Fruit fly (Drosophila melanogaster) whole organism, embryonic: ENCODE results near the gene Ctr1A.

Source experiments
- Asciz ChIP-seq: fragments of 200-800 bp; sonication (Bioruptor generic); optimal IDR thresholded peaks from 2 replicates; lab custom pipeline; 2017; ENCODE audit warnings: missing biosample characterization, mild to moderate bottlenecking, missing genetic modification characterization, missing genetic modification reagents
- BEAF-32 ChIP-seq: fragments of 200-800 bp; sonication (Bioruptor generic); optimal IDR thresholded peaks from 3 replicates; lab custom pipeline; 2017; ENCODE audit warnings: missing biosample characterization, missing genetic modification characterization, mild to moderate bottlenecking, moderate library complexity, missing genetic modification reagents
- Blimp-1 ChIP-seq: fragments of 200-800 bp; sonication (Bioruptor generic); optimal IDR thresholded peaks from 3 replicates; lab custom pipeline; 2018; ENCODE audit warnings: missing biosample characterization, missing genetic modification characterization, mild to moderate bottlenecking, moderate library complexity, missing genetic modification reagents
- CG10209 ChIP-seq: fragments of 200-800 bp; sonication (Bioruptor generic); optimal IDR thresholded peaks from 3 replicates; lab custom pipeline; 2017; ENCODE audit warnings: missing biosample characterization, mild to moderate bottlenecking, missing genetic modification characterization, missing genetic modification reagents
- CG10267 ChIP-seq: fragments of 200-800 bp; sonication (Bioruptor generic); optimal IDR thresholded peaks from 2 replicates; lab custom pipeline; 2018; ENCODE audit warnings: missing biosample characterization, mild to moderate bottlenecking, missing genetic modification characterization, moderate library complexity
- CG10321 ChIP-seq: fragments of 200-800 bp; sonication (Bioruptor generic); IDR thresholded peaks from 2 replicates; pipeline ENCODE4 v1.3.6; 2022; ENCODE audit warnings: missing biosample characterization, missing genetic modification characterization
- CG10431 ChIP-seq: fragments of 200-800 bp; sonication (Bioruptor generic); optimal IDR thresholded peaks from 3 replicates; lab custom pipeline; 2018; ENCODE audit warnings: missing biosample characterization, mild to moderate bottlenecking, missing genetic modification characterization
- CG11085 ChIP-seq: fragments of 200-800 bp; sonication (Bioruptor generic); IDR thresholded peaks from 2 replicates; pipeline ENCODE4 v1.3.6; 2022; ENCODE audit warnings: missing biosample characterization, missing genetic modification characterization
- CG13287 ChIP-seq: fragments of 200-800 bp; sonication (Bioruptor generic); IDR thresholded peaks from 2 replicates; pipeline ENCODE4 v1.3.6; 2022; ENCODE audit warnings: missing biosample characterization, missing genetic modification characterization; ENCODE audit not compliant: partially characterized antibody
- CG14667 ChIP-seq: fragments of 200-800 bp; sonication (Bioruptor generic); IDR thresholded peaks from 2 replicates; pipeline ENCODE4 v1.3.6; 2022; ENCODE audit warnings: missing biosample characterization, missing genetic modification characterization
- CG1647 ChIP-seq: fragments of 200-800 bp; sonication (Bioruptor generic); optimal IDR thresholded peaks from 3 replicates; lab custom pipeline; 2016; ENCODE audit warnings: missing biosample characterization, missing genetic modification characterization
- CG16863 ChIP-seq: fragments of 200-800 bp; sonication (Bioruptor generic); optimal IDR thresholded peaks from 3 replicates; lab custom pipeline; 2016; ENCODE audit warnings: missing biosample characterization, missing genetic modification characterization
- CG18262 ChIP-seq: fragments of 200-800 bp; optimal IDR thresholded peaks from 3 replicates; lab custom pipeline; 2019; ENCODE audit warnings: missing biosample characterization, mild to moderate bottlenecking, missing genetic modification characterization, moderate library complexity
- CG18476 ChIP-seq: fragments of 200-800 bp; sonication (Bioruptor generic); optimal IDR thresholded peaks from 2 replicates; lab custom pipeline; 2016; ENCODE audit warnings: missing biosample characterization, mild to moderate bottlenecking, missing genetic modification characterization
- CG30020 ChIP-seq: fragments of 200-800 bp; optimal IDR thresholded peaks from 2 replicates; lab custom pipeline; 2019; ENCODE audit warnings: missing biosample characterization, mild to moderate bottlenecking, missing genetic modification characterization, moderate library complexity
- CG31224 ChIP-seq: fragments of 200-800 bp; sonication (Bioruptor generic); IDR thresholded peaks from 2 replicates; pipeline ENCODE4 v1.3.6; 2022; ENCODE audit warnings: missing biosample characterization, missing genetic modification characterization
- CG31388 ChIP-seq: fragments of 200-800 bp; sonication (Bioruptor generic); optimal IDR thresholded peaks from 2 replicates; lab custom pipeline; 2016; ENCODE audit warnings: missing biosample characterization, missing genetic modification characterization
- CG3163 ChIP-seq: fragments of 200-800 bp; sonication (Bioruptor generic); optimal IDR thresholded peaks from 3 replicates; lab custom pipeline; 2016; ENCODE audit warnings: missing biosample characterization, missing genetic modification characterization
- CG3281 ChIP-seq: fragments of 200-800 bp; sonication (Bioruptor generic); optimal IDR thresholded peaks from 3 replicates; lab custom pipeline; 2017; ENCODE audit warnings: missing biosample characterization, mild to moderate bottlenecking, missing genetic modification characterization
- CG4328 ChIP-seq: fragments of 200-800 bp; sonication (Bioruptor generic); optimal IDR thresholded peaks from 3 replicates; lab custom pipeline; 2017; ENCODE audit warnings: missing biosample characterization, missing genetic modification reagents, missing genetic modification characterization
- CG7357 ChIP-seq: fragments of 200-800 bp; sonication (Bioruptor generic); IDR thresholded peaks from 3 replicates; pipeline ENCODE4 v1.3.6; 2022; ENCODE audit warnings: missing biosample characterization, missing genetic modification characterization
- CG7963 ChIP-seq: fragments of 200-800 bp; sonication (Bioruptor generic); IDR thresholded peaks from 3 replicates; pipeline ENCODE4 v1.3.6; 2022; ENCODE audit warnings: missing biosample characterization, missing genetic modification characterization; ENCODE audit not compliant: partially characterized antibody
- CG8290 ChIP-seq, 3 experiments: fragments of 200-800 bp; sonication (Bioruptor generic); optimal IDR thresholded peaks; 2 replicates each; lab custom pipeline; 2016 to 2019; ENCODE audit warnings: missing biosample characterization in 3 of 3, missing genetic modification characterization in 3 of 3, mild to moderate bottlenecking in 2 of 3, moderate library complexity in 1 of 3
- Elba2 ChIP-seq: fragments of 200-800 bp; sonication (Bioruptor generic); optimal IDR thresholded peaks from 3 replicates; lab custom pipeline; 2016; ENCODE audit warnings: missing biosample characterization, missing genetic modification characterization
- HmgD ChIP-seq: fragments of 200-800 bp; sonication (Bioruptor generic); optimal IDR thresholded peaks from 3 replicates; lab custom pipeline; 2016; ENCODE audit warnings: missing biosample characterization, missing genetic modification characterization
- Meics ChIP-seq: fragments of 200-800 bp; sonication (Bioruptor generic); optimal IDR thresholded peaks from 2 replicates; lab custom pipeline; 2017; ENCODE audit warnings: missing biosample characterization, mild to moderate bottlenecking, missing genetic modification characterization
- Myb ChIP-seq: fragments of 200-800 bp; sonication (Bioruptor generic); optimal IDR thresholded peaks from 2 replicates; lab custom pipeline; 2016; ENCODE audit warnings: missing biosample characterization, missing genetic modification characterization
- Oaz ChIP-seq: fragments of 200-800 bp; sonication (Bioruptor generic); IDR thresholded peaks from 2 replicates; pipeline ENCODE4 v1.3.6; 2022; ENCODE audit warnings: missing biosample characterization, missing genetic modification characterization
- Ptx1 ChIP-seq: fragments of 200-800 bp; sonication (Bioruptor generic); IDR thresholded peaks from 2 replicates; pipeline ENCODE4 v1.3.6; 2022; ENCODE audit warnings: missing biosample characterization, missing genetic modification characterization
- ab ChIP-seq: fragments of 200-800 bp; sonication (Bioruptor generic); optimal IDR thresholded peaks from 2 replicates; lab custom pipeline; 2016; ENCODE audit warnings: missing biosample characterization, missing genetic modification characterization
- ap ChIP-seq: fragments of 200-800 bp; sonication (Bioruptor generic); IDR thresholded peaks from 2 replicates; pipeline ENCODE4 v1.3.6; 2022; ENCODE audit warnings: missing biosample characterization, missing genetic modification characterization
- bab2 ChIP-seq: fragments of 200-800 bp; sonication (Bioruptor generic); optimal IDR thresholded peaks from 2 replicates; lab custom pipeline; 2016; ENCODE audit warnings: missing biosample characterization, missing genetic modification characterization
- dimm ChIP-seq: fragments of 200-800 bp; sonication (Bioruptor generic); IDR thresholded peaks from 2 replicates; pipeline ENCODE4 v1.3.6; 2022; ENCODE audit warnings: missing biosample characterization, missing genetic modification characterization
- esg ChIP-seq: fragments of 200-800 bp; sonication (Bioruptor generic); conservative IDR thresholded peaks from 2 replicates; pipeline ENCODE4 v1.3.6; 2022; ENCODE audit warnings: missing biosample characterization, missing genetic modification characterization
- eyg ChIP-seq: fragments of 200-800 bp; sonication (Bioruptor generic); optimal IDR thresholded peaks from 3 replicates; lab custom pipeline; 2016; ENCODE audit warnings: missing biosample characterization, missing genetic modification characterization
- gcm ChIP-seq: fragments of 200-800 bp; sonication (Bioruptor generic); optimal IDR thresholded peaks from 2 replicates; lab custom pipeline; 2019; ENCODE audit warnings: missing biosample characterization, mild to moderate bottlenecking, missing genetic modification characterization, moderate library complexity
- hb ChIP-seq: fragments of 200-800 bp; sonication (Bioruptor generic); IDR thresholded peaks from 3 replicates; pipeline ENCODE4 v1.3.6; 2022; ENCODE audit warnings: missing biosample characterization, missing genetic modification characterization; ENCODE audit not compliant: partially characterized antibody
- jing ChIP-seq: fragments of 200-800 bp; sonication (Bioruptor generic); optimal IDR thresholded peaks from 2 replicates; lab custom pipeline; 2018; ENCODE audit warnings: missing biosample characterization, mild to moderate bottlenecking, missing genetic modification characterization
- jumu ChIP-seq: fragments of 200-800 bp; sonication (Bioruptor generic); optimal IDR thresholded peaks from 3 replicates; lab custom pipeline; 2016; ENCODE audit warnings: missing biosample characterization, missing genetic modification characterization
- knrl ChIP-seq: fragments of 200-800 bp; sonication (Bioruptor generic); IDR thresholded peaks from 3 replicates; pipeline ENCODE4 v1.3.6; 2022; ENCODE audit warnings: missing biosample characterization, missing genetic modification characterization; ENCODE audit not compliant: partially characterized antibody
- maf-S ChIP-seq: fragments of 200-800 bp; sonication (Bioruptor generic); optimal IDR thresholded peaks from 2 replicates; lab custom pipeline; 2016; ENCODE audit warnings: missing biosample characterization, missing genetic modification characterization
- mirr ChIP-seq: fragments of 200-800 bp; sonication (Bioruptor generic); optimal IDR thresholded peaks from 3 replicates; lab custom pipeline; 2018; ENCODE audit warnings: missing biosample characterization, mild to moderate bottlenecking, missing genetic modification characterization
- nerfin-1 ChIP-seq: fragments of 200-800 bp; sonication (Bioruptor generic); optimal IDR thresholded peaks from 3 replicates; lab custom pipeline; 2019; ENCODE audit warnings: missing biosample characterization, mild to moderate bottlenecking, missing genetic modification characterization, moderate library complexity
- peb ChIP-seq: fragments of 200-800 bp; sonication (Bioruptor generic); IDR thresholded peaks from 2 replicates; pipeline ENCODE4 v1.3.6; 2022; ENCODE audit warnings: missing biosample characterization, missing genetic modification characterization
- prd ChIP-seq, 3 experiments: fragments of >200 bp in 2 of 3; fragments of 200-800 bp in 1 of 3; sonication (Bioruptor generic) in 1 of 3; optimal IDR thresholded peaks in 2 of 3; IDR thresholded peaks in 1 of 3; 2 replicates in 2 of 3; 3 replicates in 1 of 3; pipeline versions ENCODE4 v1.3.6 to Lab custom; 2017 to 2022; ENCODE audit warnings: missing biosample characterization in 1 of 3, missing genetic modification characterization in 1 of 3
- sim ChIP-seq: fragments of 200-800 bp; sonication (Bioruptor generic); IDR thresholded peaks from 2 replicates; pipeline ENCODE4 v1.3.6; 2022; ENCODE audit warnings: missing biosample characterization, missing genetic modification characterization
- so ChIP-seq: fragments of 200-800 bp; sonication (Bioruptor generic); IDR thresholded peaks from 3 replicates; pipeline ENCODE4 v1.3.6; 2022; ENCODE audit warnings: missing biosample characterization, missing genetic modification characterization
- twi ChIP-seq: fragments of 200-800 bp; optimal IDR thresholded peaks from 2 replicates; lab custom pipeline; 2019; ENCODE audit warnings: missing biosample characterization, mild to moderate bottlenecking, missing genetic modification characterization, moderate library complexity
- unc-4 ChIP-seq: fragments of 200-800 bp; sonication (Bioruptor generic); IDR thresholded peaks from 2 replicates; pipeline ENCODE4 v1.3.6; 2022; ENCODE audit warnings: missing biosample characterization, missing genetic modification characterization; ENCODE audit not compliant: partially characterized antibody

The Ctr1A gene

dm6 chrX:6699255-6699885 is 37.9 kb downstream of the Ctr1A start, which contains the start of gene CG14441 (continued):
- TF ChIP-seq CG18262 (tag; lab: Kevin White, UChicago) (peak; percentile 17), nerfin-1 (tag; lab: Kevin White, UChicago) (peak; percentile 66), HmgD (GFP tag; lab: Kevin White, UChicago) (peak; percentile 13), unc-4 (GFP tag; lab: Robert Waterston, UW) (peak; percentile 99), twi (tag; lab: Kevin White, UChicago) (peak; percentile 37), prd (optimal IDR thresholded peaks at IDR 0.05; lab: Kevin White, UChicago) (no peak), prd (GFP tag; IDR thresholded peaks at IDR 0.05; lab: Robert Waterston, UW) (no peak), so (peak; percentile 57; the same call in 1 of the 3 replicates), CG30020 (tag; lab: Kevin White, UChicago) (peak; percentile 6), CG10209 (GFP tag; lab: Kevin White, UChicago) (peak; percentile 21), CG7963 (GFP tag; lab: Robert Waterston, UW) (peak; percentile 92), mirr (peak; percentile 52), CG4328 (GFP tag; lab: Kevin White, UChicago) (peak; percentile 26), CG1647 (GFP tag; lab: Kevin White, UChicago) (no peak), gcm (GFP tag; lab: Kevin White, UChicago) (peak; percentile 25), CG10321 (no peak), knrl (GFP tag; lab: Robert Waterston, UW) (peak; percentile 95), CG10267 (tag; lab: Kevin White, UChicago) (peak; percentile 42), BEAF-32 (GFP tag; lab: Kevin White, UChicago) (peak; percentile 94), peb (GFP tag; lab: Robert Waterston, UW) (no peak), hb (peak; percentile 93), CG7357 (GFP tag; lab: Robert Waterston, UW) (no peak), dimm (GFP tag; lab: Robert Waterston, UW) (no peak), jing (GFP tag; lab: Kevin White, UChicago) (no peak), Blimp-1 (GFP tag; lab: Kevin White, UChicago) (no peak), Myb (GFP tag; lab: Kevin White, UChicago) (peak; percentile 4), CG31388 (GFP tag; lab: Kevin White, UChicago) (no peak), ap (no peak), Oaz (GFP tag; lab: Robert Waterston, UW) (no peak), maf-S (no peak), ab (no peak), Meics (GFP tag; lab: Kevin White, UChicago) (peak; percentile 65), CG11085 (GFP tag; lab: Robert Waterston, UW) (no peak), Ptx1 (GFP tag; lab: Robert Waterston, UW) (no peak), Elba2 (no peak), CG13287 (GFP tag; lab: Robert Waterston, UW) (peak; percentile 100), CG3281 (GFP tag; lab: Kevin White, UChicago) (peak; percentile 78), CG3163 (GFP tag; lab: Kevin White, UChicago) (peak; percentile 32), CG31224 (GFP tag; lab: Robert Waterston, UW) (0 out of 2 replicates have a peak, but pooled peaks have one; percentile 17), CG16863 (GFP tag; lab: Kevin White, UChicago) (no peak), eyg (GFP tag; lab: Kevin White, UChicago) (no peak), CG18476 (GFP tag; lab: Kevin White, UChicago) (peak; percentile 3), jumu (GFP tag; lab: Kevin White, UChicago) (peak; percentile 12), CG10431 (no peak), CG14667 (GFP tag; lab: Robert Waterston, UW) (no peak), Asciz (GFP tag; lab: Kevin White, UChicago) (peak; percentile 18), bab2 (GFP tag; lab: Kevin White, UChicago) (peak; percentile 17), esg (GFP tag; lab: Robert Waterston, UW) (no peak), CG8290 (GFP tag; optimal IDR thresholded peaks at IDR 0.05; lab: Kevin White, UChicago) (no peak), CG8290 (tag; optimal IDR thresholded peaks at IDR 0.05; lab: Kevin White, UChicago) (peak; percentile 1 to 55), sim (GFP tag; lab: Robert Waterston, UW) (no peak)
